Worm (Caenorhabditis elegans) whole organism, L2 larva: ENCODE data around the gene par-3.

Source experiments
- C34F6.9 ChIP-seq: fragments of 150-350 bp; optimal IDR thresholded peaks from 2 replicates; lab custom pipeline; 2014; ENCODE audit warnings: missing biosample characterization, missing genetic modification characterization
- F13H6.1 ChIP-seq: sonication (generic microtip); optimal IDR thresholded peaks from 2 replicates; lab custom pipeline; 2016; ENCODE audit warnings: missing genetic modification characterization, missing compliant biosample characterization
- R02D3.7 ChIP-seq: fragments of 150-350 bp; optimal IDR thresholded peaks from 2 replicates; lab custom pipeline; 2014; ENCODE audit warnings: missing biosample characterization, missing genetic modification characterization
- Y55F3AM.14 ChIP-seq: fragments of 200-800 bp; sonication (Bioruptor generic); optimal IDR thresholded peaks from 2 replicates; lab custom pipeline; 2018; ENCODE audit warnings: mild to moderate bottlenecking, missing genetic modification characterization, missing compliant biosample characterization
- ZK546.5 ChIP-seq: sonication (generic microtip); optimal IDR thresholded peaks from 2 replicates; lab custom pipeline; 2017; ENCODE audit warnings: missing biosample characterization, missing genetic modification characterization
- alr-1 ChIP-seq: fragments of 150-350 bp; optimal IDR thresholded peaks from 2 replicates; lab custom pipeline; 2014; ENCODE audit warnings: missing biosample characterization, missing genetic modification characterization
- ama-1 ChIP-seq: fragments of 150-350 bp; optimal IDR thresholded peaks from 2 replicates; lab custom pipeline; 2018; ENCODE audit warnings: inconsistent platforms
- blmp-1 ChIP-seq: sonication (generic microtip); optimal IDR thresholded peaks from 2 replicates; lab custom pipeline; 2017; ENCODE audit warnings: missing genetic modification characterization, mild to moderate bottlenecking, missing compliant biosample characterization, antibody characterized with exemption, moderate library complexity; ENCODE audit not compliant: insufficient read depth
- crh-2 ChIP-seq: sonication (generic microtip); optimal IDR thresholded peaks from 2 replicates; lab custom pipeline; 2017; ENCODE audit warnings: missing biosample characterization, missing genetic modification characterization
- dmd-4 ChIP-seq: sonication (generic microtip); optimal IDR thresholded peaks from 2 replicates; lab custom pipeline; 2017; ENCODE audit warnings: missing biosample characterization, missing genetic modification characterization
- elt-1 ChIP-seq: fragments of 150-350 bp; optimal IDR thresholded peaks from 2 replicates; lab custom pipeline; 2014; ENCODE audit warnings: missing biosample characterization, missing genetic modification characterization
- elt-3 ChIP-seq: sonication (generic microtip); optimal IDR thresholded peaks from 2 replicates; lab custom pipeline; 2017; ENCODE audit warnings: missing biosample characterization, missing genetic modification characterization
- fos-1 ChIP-seq: fragments of 150-350 bp; optimal IDR thresholded peaks from 2 replicates; lab custom pipeline; 2014; ENCODE audit warnings: missing biosample characterization, missing genetic modification characterization
- gmeb-1 ChIP-seq: fragments of 150-350 bp; optimal IDR thresholded peaks from 2 replicates; lab custom pipeline; 2014; ENCODE audit warnings: missing biosample characterization, missing genetic modification characterization
- lin-11 ChIP-seq: fragments of 150-350 bp; sonication (generic microtip); optimal IDR thresholded peaks from 2 replicates; lab custom pipeline; 2014; ENCODE audit warnings: missing biosample characterization, missing genetic modification characterization, inconsistent platforms, mixed read lengths
- lin-13 ChIP-seq: fragments of 150-350 bp; optimal IDR thresholded peaks from 2 replicates; lab custom pipeline; 2014; ENCODE audit warnings: missing biosample characterization, missing genetic modification reagents, missing genetic modification characterization
- lsy-2 ChIP-seq, 2 experiments: fragments of 150-350 bp in 1 of 2; sonication (generic microtip) in 1 of 2; optimal IDR thresholded peaks; 2 replicates each; lab custom pipeline; 2014 to 2017; ENCODE audit warnings: missing biosample characterization in 2 of 2, missing genetic modification characterization in 2 of 2
- nhr-10 ChIP-seq: sonication (generic microtip); optimal IDR thresholded peaks from 2 replicates; lab custom pipeline; 2017; ENCODE audit warnings: missing biosample characterization, missing genetic modification characterization
- nhr-12 ChIP-seq: fragments of 150-350 bp; optimal IDR thresholded peaks from 2 replicates; lab custom pipeline; 2014; ENCODE audit warnings: missing biosample characterization, missing genetic modification characterization
- nhr-129 ChIP-seq: fragments of 150-350 bp; optimal IDR thresholded peaks from 2 replicates; lab custom pipeline; 2014; ENCODE audit warnings: missing biosample characterization, missing genetic modification characterization
- nhr-23 ChIP-seq: fragments of 150-350 bp; optimal IDR thresholded peaks from 2 replicates; lab custom pipeline; 2014; ENCODE audit warnings: missing biosample characterization, missing genetic modification reagents, missing genetic modification characterization
- nhr-237 ChIP-seq: fragments of 150-350 bp; optimal IDR thresholded peaks from 2 replicates; lab custom pipeline; 2014; ENCODE audit warnings: missing biosample characterization, missing genetic modification characterization
- nhr-6 ChIP-seq: fragments of 150-350 bp; optimal IDR thresholded peaks from 2 replicates; lab custom pipeline; 2014; ENCODE audit warnings: missing biosample characterization, missing genetic modification characterization
- nhr-77 ChIP-seq: fragments of 150-350 bp; optimal IDR thresholded peaks from 2 replicates; lab custom pipeline; 2014; ENCODE audit warnings: missing biosample characterization, missing genetic modification characterization
- sem-4 ChIP-seq: fragments of 150-350 bp; optimal IDR thresholded peaks from 2 replicates; lab custom pipeline; 2014; ENCODE audit warnings: missing biosample characterization, missing genetic modification reagents, missing genetic modification characterization
- sma-9 ChIP-seq, 2 experiments: fragments of 150-350 bp in 1 of 2; sonication (generic microtip) in 1 of 2; optimal IDR thresholded peaks; 2 replicates each; lab custom pipeline; 2014 to 2016; ENCODE audit warnings: missing genetic modification characterization in 2 of 2, mild to moderate bottlenecking in 1 of 2, missing biosample characterization in 1 of 2, missing compliant biosample characterization in 1 of 2, missing genetic modification reagents in 1 of 2, moderate library complexity in 1 of 2
- snpc-4 ChIP-seq: fragments of 150-350 bp; optimal IDR thresholded peaks from 2 replicates; lab custom pipeline; 2014; ENCODE audit warnings: missing biosample characterization, missing genetic modification characterization
- unc-55 ChIP-seq: fragments of 150-350 bp; sonication (generic microtip); optimal IDR thresholded peaks from 3 replicates; lab custom pipeline; 2014; ENCODE audit warnings: missing biosample characterization, missing genetic modification reagents, missing genetic modification characterization
- unc-62 ChIP-seq: fragments of 150-350 bp; optimal IDR thresholded peaks from 2 replicates; lab custom pipeline; 2014; ENCODE audit warnings: missing biosample characterization, missing genetic modification reagents, missing genetic modification characterization
- zag-1 ChIP-seq: fragments of 150-350 bp; optimal IDR thresholded peaks from 2 replicates; lab custom pipeline; 2014; ENCODE audit warnings: missing biosample characterization, missing genetic modification characterization
- ztf-1 ChIP-seq: fragments of 200-800 bp; sonication (Bioruptor generic); conservative IDR thresholded peaks from 2 replicates; pipeline ENCODE4 v1.3.6; 2022; ENCODE audit warnings: missing genetic modification characterization, missing compliant biosample characterization
- ztf-11 ChIP-seq: sonication (generic microtip); optimal IDR thresholded peaks from 2 replicates; lab custom pipeline; 2017; ENCODE audit warnings: missing biosample characterization, missing genetic modification characterization

Gene par-3

DNA sequence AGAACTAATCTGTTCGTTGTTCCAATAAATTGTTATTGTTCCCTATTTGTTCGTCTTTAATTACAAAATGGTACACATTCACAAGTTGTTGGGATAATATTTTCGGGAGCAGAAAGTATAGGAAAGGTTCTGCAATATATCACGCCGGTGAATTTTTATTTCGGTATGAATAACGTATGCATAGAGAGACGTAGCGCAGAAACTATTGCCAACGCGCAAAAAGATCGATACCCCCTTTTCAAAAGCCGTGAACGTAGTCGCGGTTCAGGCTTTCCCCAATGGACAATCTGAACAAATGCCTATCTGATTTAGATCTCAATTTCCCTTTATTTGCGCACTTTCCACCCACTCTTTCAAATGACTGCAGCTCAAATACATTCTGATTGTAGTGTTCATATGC lies 16.1 kb downstream of the par-3 start, which contains the start of gene pst-2:
Gene pst-2 (plus strand): TSS at position 293 of the 400 bp plus-strand sequence.
- TF ChIP-seq zag-1 (tag; lab: Kevin White, UChicago) (no peak), nhr-77 (tag; lab: Kevin White, UChicago) (no peak), nhr-12 (no peak), nhr-10 (no peak)
- TF ChIP-seq, all 48 proteins: peak for 0

DNA sequence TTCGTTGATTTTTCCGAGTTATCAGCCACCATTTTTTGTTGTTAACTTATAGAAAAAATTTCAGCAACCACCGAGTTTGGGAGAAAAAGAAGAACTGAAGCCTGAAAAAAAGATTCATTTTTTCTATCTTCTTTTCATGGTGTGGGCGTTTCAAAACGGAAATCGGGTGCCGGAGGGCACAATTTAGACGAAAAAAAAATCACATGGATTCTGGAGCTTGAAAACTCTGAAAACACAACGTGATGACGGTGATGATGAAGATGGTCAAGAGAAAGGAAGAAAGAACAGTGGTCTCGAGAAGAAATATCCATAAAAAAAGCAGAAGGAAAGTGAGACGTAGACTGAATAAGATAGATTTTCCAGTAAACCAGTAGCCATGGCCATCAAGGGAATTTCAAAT lies 20.0 kb downstream of the par-3 start, which contains the start of gene rcan-1:
Gene rcan-1 (minus strand): TSS at position 101 of the 400 bp plus-strand sequence.
- no peak for TF ChIP-seq ama-1 (lab: Kevin White, UChicago)
- TF ChIP-seq nhr-23 (tag; lab: Kevin White, UChicago), result no peak
- TF ChIP-seq lin-13 (GFP tag; lab: Kevin White, UChicago), result no peak

DNA sequence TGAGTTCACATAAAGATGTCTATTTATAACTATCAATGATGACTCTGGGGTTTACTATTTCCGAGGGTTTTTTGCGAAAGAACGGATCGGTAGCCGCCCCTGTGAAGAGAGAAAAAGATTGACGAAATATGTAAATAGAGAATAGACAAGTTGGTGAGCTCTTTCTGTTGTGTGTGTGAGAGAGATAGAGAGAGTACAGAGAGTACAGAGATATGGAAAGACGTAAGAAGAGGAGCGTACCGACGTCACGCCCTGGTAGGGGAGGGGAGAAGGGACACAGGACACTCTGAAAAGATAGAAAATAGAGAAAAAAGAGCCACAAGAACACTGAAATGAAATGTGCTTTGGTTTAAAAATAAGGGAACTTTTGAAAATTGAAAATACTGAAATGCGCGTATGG lies 24.2 kb downstream of the par-3 start:
- TF ChIP-seq sma-9 (GFP tag; optimal IDR thresholded peaks at IDR 0.05; lab: Kevin White, UChicago), result peak; percentile 63
- no peak for TF ChIP-seq sma-9 (tag; optimal IDR thresholded peaks at IDR 0.05; lab: Kevin White, UChicago)
- peak; percentile 69 for TF ChIP-seq C34F6.9 (tag; lab: Kevin White, UChicago)
- peak; percentile 48 for TF ChIP-seq fos-1
- TF ChIP-seq lsy-2 (tag; optimal IDR thresholded peaks at IDR 0.05; lab: Kevin White, UChicago), result peak in 1 of 2 experiments; percentile 48
- no peak for TF ChIP-seq nhr-12
- TF ChIP-seq F13H6.1 (tag; lab: Kevin White, UChicago), result peak; percentile 78
- peak; percentile 10 for TF ChIP-seq lin-13 (GFP tag; lab: Kevin White, UChicago)
- TF ChIP-seq unc-55 (GFP tag; lab: Kevin White, UChicago), result peak; percentile 67
- peak; percentile 77 for TF ChIP-seq nhr-129 (tag; lab: Kevin White, UChicago)
- peak; percentile 24 for TF ChIP-seq sem-4
- no peak for TF ChIP-seq elt-3 (tag; lab: Kevin White, UChicago)
- peak; percentile 22 for TF ChIP-seq snpc-4 (tag; lab: Kevin White, UChicago)
- peak; percentile 69 for TF ChIP-seq crh-2 (tag; lab: Kevin White, UChicago)
- no peak for TF ChIP-seq unc-62 (GFP tag; lab: Kevin White, UChicago)
- no peak for TF ChIP-seq elt-1 (tag; lab: Kevin White, UChicago)
- TF ChIP-seq ama-1 (lab: Kevin White, UChicago), result peak; percentile 48

DNA sequence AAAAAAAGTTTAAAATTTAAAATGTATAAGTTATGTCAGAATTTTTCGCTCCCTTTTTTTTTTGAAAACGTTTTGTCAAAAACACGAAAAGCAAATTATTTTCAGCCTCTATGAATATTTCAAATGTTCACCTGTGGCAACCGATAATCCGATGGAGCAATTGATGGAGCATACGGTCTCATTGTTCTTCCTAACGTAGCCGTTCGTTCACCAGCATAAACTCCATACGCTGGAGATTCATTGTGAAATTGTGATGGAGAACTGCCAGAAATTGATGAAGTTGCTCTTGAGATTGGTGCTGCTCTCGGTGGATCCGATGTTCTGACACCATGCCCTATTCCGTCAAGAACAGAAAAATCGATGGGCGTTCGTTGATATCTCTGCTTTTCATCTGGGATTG lies 27.8 kb downstream of the par-3 start:
- no peak for TF ChIP-seq nhr-6
- TF ChIP-seq snpc-4 (tag; lab: Kevin White, UChicago), result no peak
- no peak for TF ChIP-seq sem-4
- no peak for TF ChIP-seq lin-13 (GFP tag; lab: Kevin White, UChicago)
- TF ChIP-seq alr-1 (tag; lab: Kevin White, UChicago), result no peak
- TF ChIP-seq C34F6.9 (tag; lab: Kevin White, UChicago), result no peak

DNA sequence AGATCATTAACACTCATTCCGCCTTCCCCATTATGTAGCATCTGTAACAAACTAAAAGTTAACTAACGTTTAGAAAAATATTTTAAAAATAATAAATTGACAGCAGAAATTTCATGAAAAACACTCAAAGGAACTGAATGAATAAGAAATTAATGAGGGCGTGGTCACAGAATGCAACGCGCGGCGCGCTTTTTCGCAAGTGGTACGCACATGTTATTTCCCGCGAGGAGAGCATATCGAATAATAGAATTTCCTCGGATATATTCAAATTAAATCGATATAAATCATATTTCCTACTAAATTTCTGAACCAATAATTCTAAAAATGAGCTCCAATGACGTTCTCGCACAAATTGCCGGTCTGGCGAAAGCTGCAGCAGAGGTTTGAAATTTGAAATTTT lies 28.7 kb downstream of the par-3 start, which contains the start of the genes abi-1 and arle-14:
Gene abi-1 (minus strand): TSS at position 51 of the 400 bp plus-strand sequence.
Gene arle-14 (plus strand): TSS at position 217 of the 400 bp plus-strand sequence.
- TF ChIP-seq Y55F3AM.14 (GFP tag; lab: Kevin White, UChicago), result no peak
- TF ChIP-seq elt-3 (tag; lab: Kevin White, UChicago), result no peak
- peak; percentile 27 for TF ChIP-seq C34F6.9 (tag; lab: Kevin White, UChicago)
- TF ChIP-seq blmp-1 (tag; lab: Kevin White, UChicago), result no peak
- TF ChIP-seq ztf-11 (tag; lab: Kevin White, UChicago), result no peak
- TF ChIP-seq nhr-237 (tag; lab: Kevin White, UChicago), result no peak
- no peak for TF ChIP-seq ZK546.5
- TF ChIP-seq nhr-129 (tag; lab: Kevin White, UChicago), result peak; percentile 6
- TF ChIP-seq R02D3.7 (tag; lab: Kevin White, UChicago), result no peak
- TF ChIP-seq ztf-1 (GFP tag; lab: Robert Waterston, UW), result no peak
- no peak for TF ChIP-seq gmeb-1
- TF ChIP-seq lsy-2 (tag; optimal IDR thresholded peaks at IDR 0.05; lab: Kevin White, UChicago), result peak in 1 of 2 experiments; percentile 30
- no peak for TF ChIP-seq lin-13 (GFP tag; lab: Kevin White, UChicago)
- TF ChIP-seq dmd-4, result no peak
- TF ChIP-seq unc-55 (GFP tag; lab: Kevin White, UChicago), result peak; percentile 59
- TF ChIP-seq ama-1 (lab: Kevin White, UChicago), result no peak
- no peak for TF ChIP-seq nhr-10
- TF ChIP-seq lin-11 (tag; lab: Kevin White, UChicago), result peak; percentile 14
- no peak for TF ChIP-seq crh-2 (tag; lab: Kevin White, UChicago)
